Fruit fly (Drosophila melanogaster) whole organism, embryonic: Measurements from ENCODE around the gene CG15742.

ENCODE experiments used
- ATbp ChIP-seq: fragments of 200-800 bp; sonication (Bioruptor generic); optimal IDR thresholded peaks from 2 replicates; lab custom pipeline; 2017; ENCODE audit warnings: missing biosample characterization, mild to moderate bottlenecking, missing genetic modification characterization, missing genetic modification reagents
- Adf1 ChIP-seq: fragments of 200-800 bp; sonication (Bioruptor generic); IDR thresholded peaks from 2 replicates; pipeline ENCODE4 v1.3.6; 2022; ENCODE audit warnings: missing biosample characterization, missing genetic modification characterization
- Atf6 ChIP-seq: fragments of 200-800 bp; sonication (Bioruptor generic); IDR thresholded peaks from 2 replicates; pipeline ENCODE4 v1.3.6; 2022; ENCODE audit warnings: missing biosample characterization, missing genetic modification characterization
- Bteb2 ChIP-seq: fragments of 200-800 bp; sonication (Bioruptor generic); optimal IDR thresholded peaks from 2 replicates; lab custom pipeline; 2016; ENCODE audit warnings: missing biosample characterization, missing genetic modification characterization
- CG1024 ChIP-seq: fragments of 200-800 bp; sonication (Bioruptor generic); IDR thresholded peaks from 2 replicates; pipeline ENCODE4 v1.3.6; 2022; ENCODE audit warnings: missing biosample characterization, missing genetic modification characterization
- CG11695 ChIP-seq: fragments of 200-800 bp; sonication (Bioruptor generic); IDR thresholded peaks from 3 replicates; pipeline ENCODE4 v1.3.6; 2022; ENCODE audit warnings: missing biosample characterization, missing genetic modification characterization
- CG12104 ChIP-seq: fragments of 200-800 bp; sonication (Bioruptor generic); optimal IDR thresholded peaks from 3 replicates; lab custom pipeline; 2016; ENCODE audit warnings: missing biosample characterization, missing genetic modification characterization
- CG14014 ChIP-seq: fragments of 200-800 bp; sonication (Bioruptor generic); IDR thresholded peaks from 2 replicates; pipeline ENCODE4 v1.3.6; 2022; ENCODE audit warnings: missing biosample characterization, missing genetic modification characterization
- CG14860 ChIP-seq: fragments of 200-800 bp; sonication (Bioruptor generic); IDR thresholded peaks from 3 replicates; pipeline ENCODE4 v1.3.6; 2022; ENCODE audit warnings: missing biosample characterization, missing genetic modification characterization; ENCODE audit not compliant: partially characterized antibody
- CG15479 ChIP-seq: fragments of 200-800 bp; sonication (Bioruptor generic); optimal IDR thresholded peaks from 3 replicates; lab custom pipeline; 2019; ENCODE audit warnings: missing biosample characterization, mild to moderate bottlenecking, missing genetic modification characterization, moderate library complexity
- CG3838 ChIP-seq: fragments of 200-800 bp; sonication (Bioruptor generic); optimal IDR thresholded peaks from 3 replicates; lab custom pipeline; 2016; ENCODE audit warnings: missing biosample characterization, missing genetic modification characterization
- CG42726 ChIP-seq: fragments of 200-800 bp; sonication (Bioruptor generic); IDR thresholded peaks from 2 replicates; pipeline ENCODE4 v1.3.6; 2022; ENCODE audit warnings: missing biosample characterization, missing genetic modification characterization; ENCODE audit not compliant: partially characterized antibody
- CG4282 ChIP-seq: fragments of 200-800 bp; sonication (Bioruptor generic); optimal IDR thresholded peaks from 2 replicates; lab custom pipeline; 2016; ENCODE audit warnings: missing biosample characterization, missing genetic modification characterization
- CG4328 ChIP-seq: fragments of 200-800 bp; sonication (Bioruptor generic); optimal IDR thresholded peaks from 3 replicates; lab custom pipeline; 2017; ENCODE audit warnings: missing biosample characterization, missing genetic modification reagents, missing genetic modification characterization
- CG4424 ChIP-seq: fragments of 200-800 bp; sonication (Bioruptor generic); optimal IDR thresholded peaks from 3 replicates; lab custom pipeline; 2016; ENCODE audit warnings: missing biosample characterization, missing genetic modification characterization
- CG6175 ChIP-seq: fragments of 200-800 bp; sonication (Bioruptor generic); IDR thresholded peaks from 3 replicates; pipeline ENCODE4 v1.3.6; 2022; ENCODE audit warnings: missing biosample characterization, missing genetic modification characterization
- CG8089 ChIP-seq: fragments of 200-800 bp; sonication (Bioruptor generic); optimal IDR thresholded peaks from 3 replicates; lab custom pipeline; 2016; ENCODE audit warnings: missing biosample characterization, missing genetic modification characterization
- CG8281 ChIP-seq: fragments of 200-800 bp; sonication (Bioruptor generic); optimal IDR thresholded peaks from 2 replicates; lab custom pipeline; 2018; ENCODE audit warnings: missing biosample characterization, mild to moderate bottlenecking, missing genetic modification characterization, moderate library complexity
- CG9932 ChIP-seq: fragments of 200-800 bp; sonication (Bioruptor generic); IDR thresholded peaks from 2 replicates; pipeline ENCODE4 v1.3.6; 2022; ENCODE audit warnings: missing biosample characterization, missing genetic modification characterization
- D19A ChIP-seq: fragments of 200-800 bp; optimal IDR thresholded peaks from 3 replicates; lab custom pipeline; 2019; ENCODE audit warnings: missing biosample characterization, mild to moderate bottlenecking, missing genetic modification characterization, moderate library complexity
- Dip2 ChIP-seq: fragments of 200-800 bp; sonication (Bioruptor generic); IDR thresholded peaks from 2 replicates; pipeline ENCODE4 v1.3.6; 2022; ENCODE audit warnings: missing biosample characterization, missing genetic modification characterization
- Dll ChIP-seq: fragments of 200-800 bp; sonication (Bioruptor generic); IDR thresholded peaks from 4 replicates; pipeline ENCODE4 v1.3.6; 2022; ENCODE audit warnings: missing biosample characterization, missing genetic modification characterization; ENCODE audit not compliant: partially characterized antibody
- Dref ChIP-seq: fragments of 200-800 bp; sonication (Bioruptor generic); IDR thresholded peaks from 2 replicates; pipeline ENCODE4 v1.3.6; 2022; ENCODE audit warnings: missing biosample characterization, missing genetic modification characterization
- Drgx ChIP-seq: fragments of 200-800 bp; sonication (Bioruptor generic); IDR thresholded peaks from 2 replicates; pipeline ENCODE4 v1.3.6; 2022; ENCODE audit warnings: missing biosample characterization, missing genetic modification characterization
- H2.0 ChIP-seq: fragments of 200-800 bp; sonication (Bioruptor generic); IDR thresholded peaks from 2 replicates; pipeline ENCODE4 v1.3.6; 2022; ENCODE audit warnings: missing biosample characterization, missing genetic modification characterization
- HLH4C ChIP-seq: fragments of 200-800 bp; sonication (Bioruptor generic); IDR thresholded peaks from 3 replicates; pipeline ENCODE4 v1.3.6; 2022; ENCODE audit warnings: missing biosample characterization, missing genetic modification characterization; ENCODE audit not compliant: partially characterized antibody
- Hr3 ChIP-seq: fragments of 200-800 bp; sonication (Bioruptor generic); optimal IDR thresholded peaks from 3 replicates; lab custom pipeline; 2016; ENCODE audit warnings: missing biosample characterization, missing genetic modification characterization
- MTF-1 ChIP-seq: fragments of 200-800 bp; sonication (Bioruptor generic); optimal IDR thresholded peaks from 2 replicates; lab custom pipeline; 2018; ENCODE audit warnings: missing biosample characterization, mild to moderate bottlenecking, missing genetic modification characterization, borderline replicate concordance
- Rfx ChIP-seq: fragments of 200-800 bp; sonication (Bioruptor generic); IDR thresholded peaks from 2 replicates; pipeline ENCODE4 v1.3.6; 2022; ENCODE audit warnings: missing biosample characterization, missing genetic modification characterization
- Sin3A ChIP-seq: fragments of >200 bp; optimal IDR thresholded peaks from 2 replicates; lab custom pipeline; 2018
- TFAM ChIP-seq: fragments of 200-800 bp; sonication (Bioruptor generic); optimal IDR thresholded peaks from 2 replicates; lab custom pipeline; 2017; ENCODE audit warnings: missing biosample characterization, missing genetic modification characterization, inconsistent platforms
- amos ChIP-seq: fragments of 200-800 bp; sonication (Bioruptor generic); IDR thresholded peaks from 2 replicates; pipeline ENCODE4 v1.3.6; 2022; ENCODE audit warnings: missing biosample characterization, missing genetic modification characterization; ENCODE audit not compliant: partially characterized antibody
- az2 ChIP-seq: fragments of 200-800 bp; sonication (Bioruptor generic); optimal IDR thresholded peaks from 3 replicates; lab custom pipeline; 2016; ENCODE audit warnings: missing biosample characterization, missing genetic modification characterization
- bab2 ChIP-seq: fragments of 200-800 bp; sonication (Bioruptor generic); optimal IDR thresholded peaks from 2 replicates; lab custom pipeline; 2016; ENCODE audit warnings: missing biosample characterization, missing genetic modification characterization
- btn ChIP-seq: fragments of 200-800 bp; sonication (Bioruptor generic); optimal IDR thresholded peaks from 2 replicates; lab custom pipeline; 2016; ENCODE audit warnings: missing biosample characterization, missing genetic modification characterization
- ci ChIP-seq: fragments of 200-800 bp; sonication (Bioruptor generic); IDR thresholded peaks from 3 replicates; pipeline ENCODE4 v1.3.6; 2022; ENCODE audit warnings: missing biosample characterization, missing genetic modification characterization
- esg ChIP-seq: fragments of 200-800 bp; sonication (Bioruptor generic); conservative IDR thresholded peaks from 2 replicates; pipeline ENCODE4 v1.3.6; 2022; ENCODE audit warnings: missing biosample characterization, missing genetic modification characterization
- gsb-n ChIP-seq: fragments of 200-800 bp; sonication (Bioruptor generic); optimal IDR thresholded peaks from 3 replicates; lab custom pipeline; 2018; ENCODE audit warnings: missing biosample characterization, mild to moderate bottlenecking, missing genetic modification characterization
- hb ChIP-seq: fragments of 200-800 bp; sonication (Bioruptor generic); IDR thresholded peaks from 3 replicates; pipeline ENCODE4 v1.3.6; 2022; ENCODE audit warnings: missing biosample characterization, missing genetic modification characterization; ENCODE audit not compliant: partially characterized antibody
- inv ChIP-seq: fragments of 200-800 bp; sonication (Bioruptor generic); IDR thresholded peaks from 2 replicates; pipeline ENCODE4 v1.3.6; 2022; ENCODE audit warnings: missing biosample characterization, missing genetic modification characterization; ENCODE audit not compliant: partially characterized antibody
- odd ChIP-seq: fragments of 200-800 bp; sonication (Bioruptor generic); optimal IDR thresholded peaks from 2 replicates; lab custom pipeline; 2017; ENCODE audit warnings: missing biosample characterization, mild to moderate bottlenecking, missing genetic modification characterization
- pnt ChIP-seq: fragments of 200-800 bp; sonication (Bioruptor generic); optimal IDR thresholded peaks from 3 replicates; lab custom pipeline; 2016; ENCODE audit warnings: missing biosample characterization, missing genetic modification characterization
- prd ChIP-seq, 3 experiments: fragments of >200 bp in 2 of 3; fragments of 200-800 bp in 1 of 3; sonication (Bioruptor generic) in 1 of 3; optimal IDR thresholded peaks in 2 of 3; IDR thresholded peaks in 1 of 3; 2 replicates in 2 of 3; 3 replicates in 1 of 3; pipeline versions ENCODE4 v1.3.6 to Lab custom; 2017 to 2022; ENCODE audit warnings: missing biosample characterization in 1 of 3, missing genetic modification characterization in 1 of 3
- seq ChIP-seq: fragments of 200-800 bp; sonication (Bioruptor generic); IDR thresholded peaks from 2 replicates; pipeline ENCODE4 v1.3.6; 2022; ENCODE audit warnings: missing biosample characterization, missing genetic modification characterization
- sna ChIP-seq: fragments of 200-800 bp; sonication (Bioruptor generic); IDR thresholded peaks from 2 replicates; pipeline ENCODE4 v1.3.6; 2022; ENCODE audit warnings: missing biosample characterization, missing genetic modification characterization; ENCODE audit not compliant: partially characterized antibody
- sug ChIP-seq: fragments of 200-800 bp; optimal IDR thresholded peaks from 2 replicates; lab custom pipeline; 2019; ENCODE audit warnings: missing biosample characterization, mild to moderate bottlenecking, missing genetic modification characterization, moderate library complexity
- tgo ChIP-seq: fragments of 200-800 bp; sonication (Bioruptor generic); IDR thresholded peaks from 3 replicates; pipeline ENCODE4 v1.3.6; 2022; ENCODE audit warnings: missing biosample characterization, missing genetic modification characterization
- tna ChIP-seq: fragments of 200-800 bp; sonication (Bioruptor generic); IDR thresholded peaks from 2 replicates; pipeline ENCODE4 v1.3.6; 2022; ENCODE audit warnings: missing biosample characterization, missing genetic modification characterization; ENCODE audit not compliant: partially characterized antibody
- twi ChIP-seq: fragments of 200-800 bp; optimal IDR thresholded peaks from 2 replicates; lab custom pipeline; 2019; ENCODE audit warnings: missing biosample characterization, mild to moderate bottlenecking, missing genetic modification characterization, moderate library complexity

CG15742 gene

dm6 chrX:13211357-13212137 lies 46.7 kb downstream of the CG15742 start, which contains the start of gene sno (continued):
- peak; percentile 69; the same call in 1 of the 2 replicates for TF ChIP-seq sna
- TF ChIP-seq CG42726 (GFP tag; lab: Robert Waterston, UW): peak; percentile 90
- TF ChIP-seq CG4424 (GFP tag; lab: Kevin White, UChicago): no peak
- peak; percentile 67 for TF ChIP-seq tna
- no peak for TF ChIP-seq prd (optimal IDR thresholded peaks at IDR 0.05; lab: Kevin White, UChicago)
- no peak for TF ChIP-seq prd (GFP tag; IDR thresholded peaks at IDR 0.05; lab: Robert Waterston, UW)
- TF ChIP-seq CG15479 (GFP tag; lab: Kevin White, UChicago): peak; percentile 33
- TF ChIP-seq CG11695: peak; percentile 33; the same call in 1 of the 3 replicates
- TF ChIP-seq seq (GFP tag; lab: Robert Waterston, UW): no peak
- TF ChIP-seq CG14860 (GFP tag; lab: Robert Waterston, UW): peak; percentile 82
- TF ChIP-seq Bteb2 (GFP tag; lab: Kevin White, UChicago): no peak
- TF ChIP-seq btn (GFP tag; lab: Kevin White, UChicago): no peak
- no peak for TF ChIP-seq CG14014
- TF ChIP-seq CG6175: no peak
- TF ChIP-seq Adf1 (GFP tag; lab: Robert Waterston, UW): no peak
- TF ChIP-seq MTF-1: no peak
- no peak for TF ChIP-seq Hr3
- TF ChIP-seq CG8089 (GFP tag; lab: Kevin White, UChicago): no peak
- no peak for TF ChIP-seq Atf6 (GFP tag; lab: Robert Waterston, UW)
- TF ChIP-seq odd (GFP tag; lab: Kevin White, UChicago): no peak
- peak; percentile 82 for TF ChIP-seq HLH4C (GFP tag; lab: Robert Waterston, UW)
- TF ChIP-seq gsb-n: no peak
- no peak for TF ChIP-seq H2.0 (GFP tag; lab: Robert Waterston, UW)
- TF ChIP-seq az2 (GFP tag; lab: Kevin White, UChicago): no peak
- peak; percentile 83; the same call in 3 of the 4 replicates for TF ChIP-seq Dll
- no peak for TF ChIP-seq pnt (GFP tag; lab: Kevin White, UChicago)
- TF ChIP-seq CG12104 (GFP tag; lab: Kevin White, UChicago): no peak
- no peak for TF ChIP-seq Drgx (GFP tag; lab: Robert Waterston, UW)
- TF ChIP-seq twi (tag; lab: Kevin White, UChicago): no peak
- peak; percentile 52 for TF ChIP-seq CG9932 (GFP tag; lab: Robert Waterston, UW)
- no peak for TF ChIP-seq ATbp
- no peak for TF ChIP-seq CG3838 (GFP tag; lab: Kevin White, UChicago)
- no peak for TF ChIP-seq Dip2 (GFP tag; lab: Robert Waterston, UW)
- peak; percentile 87 for TF ChIP-seq inv (GFP tag; lab: Robert Waterston, UW)
- no peak for TF ChIP-seq CG4328 (GFP tag; lab: Kevin White, UChicago)
- TF ChIP-seq D19A: no peak
- TF ChIP-seq Rfx (GFP tag; lab: Robert Waterston, UW): 0 out of 2 replicates have a peak, but pooled peaks have one; percentile 5
- TF ChIP-seq CG1024 (GFP tag; lab: Robert Waterston, UW): no peak
- no peak for TF ChIP-seq TFAM
- peak; percentile 89 for TF ChIP-seq amos
- TF ChIP-seq CG4282 (GFP tag; lab: Kevin White, UChicago): no peak
- no peak for TF ChIP-seq CG8281 (tag; lab: Kevin White, UChicago)
- TF ChIP-seq bab2: no peak
- 0 out of 3 replicates have a peak, but pooled peaks have one; percentile 18 for TF ChIP-seq ci (GFP tag; lab: Robert Waterston, UW)
- no peak for TF ChIP-seq Sin3A (lab: Kevin White, UChicago)
- TF ChIP-seq tgo (GFP tag; lab: Robert Waterston, UW): no peak
- TF ChIP-seq sug (tag; lab: Kevin White, UChicago): no peak
- TF ChIP-seq hb (GFP tag; lab: Robert Waterston, UW): peak; percentile 72; the same call in 2 of the 3 replicates
- TF ChIP-seq Dref (GFP tag; lab: Robert Waterston, UW): peak; percentile 81
- TF ChIP-seq esg (GFP tag; lab: Robert Waterston, UW): no peak
